Worm (Caenorhabditis elegans) whole organism, mixed stage, embryonic: ENCODE results near the gene F23H11.2.

Experiments
- M03D4.4 ChIP-seq: sonication (generic microtip); optimal IDR thresholded peaks from 2 replicates; lab custom pipeline; 2017; ENCODE audit warnings: mild to moderate bottlenecking, missing genetic modification characterization, missing compliant biosample characterization
- blmp-1 ChIP-seq: fragments of 150-350 bp; optimal IDR thresholded peaks from 2 replicates; lab custom pipeline; 2014; ENCODE audit warnings: missing biosample characterization, missing genetic modification characterization
- ceh-39 ChIP-seq: fragments of 150-350 bp; optimal IDR thresholded peaks from 2 replicates; lab custom pipeline; 2014; ENCODE audit warnings: missing biosample characterization, missing genetic modification characterization
- ceh-43 ChIP-seq: fragments of 200-800 bp; sonication (Bioruptor generic); optimal IDR thresholded peaks from 2 replicates; lab custom pipeline; 2018; ENCODE audit warnings: mild to moderate bottlenecking, missing genetic modification characterization, moderate library complexity, missing compliant biosample characterization
- ceh-83 ChIP-seq: fragments of 200-800 bp; sonication (Bioruptor generic); optimal IDR thresholded peaks from 2 replicates; lab custom pipeline; 2018; ENCODE audit warnings: mild to moderate bottlenecking, missing genetic modification characterization, missing compliant biosample characterization
- ces-1 ChIP-seq: fragments of 150-350 bp; optimal IDR thresholded peaks from 2 replicates; lab custom pipeline; 2014; ENCODE audit warnings: missing biosample characterization, missing genetic modification reagents, missing genetic modification characterization
- cnd-1 ChIP-seq: fragments of 200-800 bp; sonication (Bioruptor generic); optimal IDR thresholded peaks from 2 replicates; lab custom pipeline; 2018; ENCODE audit warnings: mild to moderate bottlenecking, missing genetic modification characterization, missing compliant biosample characterization
- elt-1 ChIP-seq: sonication (generic microtip); optimal IDR thresholded peaks from 2 replicates; lab custom pipeline; 2017; ENCODE audit warnings: missing genetic modification characterization, mild to moderate bottlenecking, missing compliant biosample characterization, antibody characterized with exemption, moderate library complexity, borderline replicate concordance; ENCODE audit not compliant: insufficient read depth
- elt-3 ChIP-seq: fragments of 150-350 bp; optimal IDR thresholded peaks from 2 replicates; lab custom pipeline; 2014; ENCODE audit warnings: missing biosample characterization, missing genetic modification characterization
- flh-1 ChIP-seq: fragments of 200-800 bp; sonication (Bioruptor generic); optimal IDR thresholded peaks from 2 replicates; lab custom pipeline; 2018; ENCODE audit warnings: mild to moderate bottlenecking, missing genetic modification characterization, moderate library complexity, missing compliant biosample characterization
- hlh-1 ChIP-seq: fragments of 150-350 bp; optimal IDR thresholded peaks from 2 replicates; lab custom pipeline; 2014; ENCODE audit warnings: missing biosample characterization, missing genetic modification reagents, missing genetic modification characterization
- lin-32 ChIP-seq: fragments of 200-800 bp; sonication (Bioruptor generic); optimal IDR thresholded peaks from 2 replicates; lab custom pipeline; 2018; ENCODE audit warnings: mild to moderate bottlenecking, missing genetic modification characterization, missing compliant biosample characterization
- lsy-2 ChIP-seq: fragments of 150-350 bp; optimal IDR thresholded peaks from 2 replicates; lab custom pipeline; 2014; ENCODE audit warnings: missing biosample characterization, missing genetic modification characterization
- mab-5 ChIP-seq: fragments of 150-350 bp; optimal IDR thresholded peaks from 2 replicates; lab custom pipeline; 2014; ENCODE audit warnings: missing biosample characterization, missing genetic modification characterization
- mep-1 ChIP-seq: fragments of 150-350 bp; optimal IDR thresholded peaks from 2 replicates; lab custom pipeline; 2017; ENCODE audit warnings: missing biosample characterization, missing genetic modification reagents, missing genetic modification characterization, inconsistent platforms
- mls-2 ChIP-seq: sonication (generic microtip); optimal IDR thresholded peaks from 2 replicates; lab custom pipeline; 2016; ENCODE audit warnings: mild to moderate bottlenecking, missing genetic modification characterization, moderate library complexity, missing compliant biosample characterization
- nhr-12 ChIP-seq: fragments of 150-350 bp; optimal IDR thresholded peaks from 2 replicates; lab custom pipeline; 2014; ENCODE audit warnings: missing biosample characterization, missing genetic modification characterization
- nhr-2 ChIP-seq: fragments of 150-350 bp; optimal IDR thresholded peaks from 2 replicates; lab custom pipeline; 2014; ENCODE audit warnings: missing biosample characterization, missing genetic modification characterization
- nhr-28 ChIP-seq: fragments of 150-350 bp; optimal IDR thresholded peaks from 2 replicates; lab custom pipeline; 2014; ENCODE audit warnings: missing biosample characterization, missing genetic modification characterization
- nhr-76 ChIP-seq: sonication (generic microtip); optimal IDR thresholded peaks from 2 replicates; lab custom pipeline; 2017; ENCODE audit warnings: missing biosample characterization, missing genetic modification characterization
- pha-4 ChIP-seq: fragments of 150-350 bp; optimal IDR thresholded peaks from 2 replicates; lab custom pipeline; 2018; ENCODE audit warnings: missing biosample characterization, missing genetic modification reagents, missing genetic modification characterization
- sptf-1 ChIP-seq: sonication (generic microtip); optimal IDR thresholded peaks from 2 replicates; lab custom pipeline; 2017; ENCODE audit warnings: mild to moderate bottlenecking, missing genetic modification characterization, moderate library complexity, missing compliant biosample characterization
- tbx-8 ChIP-seq: fragments of 200-800 bp; sonication (Bioruptor generic); optimal IDR thresholded peaks from 2 replicates; lab custom pipeline; 2018; ENCODE audit warnings: mild to moderate bottlenecking, missing genetic modification characterization, moderate library complexity, missing compliant biosample characterization
- unc-120 ChIP-seq: sonication (generic microtip); optimal IDR thresholded peaks from 2 replicates; lab custom pipeline; 2017; ENCODE audit warnings: missing genetic modification characterization, missing compliant biosample characterization; ENCODE audit not compliant: poor library complexity, severe bottlenecking
- unc-39 ChIP-seq: fragments of 150-350 bp; optimal IDR thresholded peaks from 2 replicates; lab custom pipeline; 2014; ENCODE audit warnings: missing biosample characterization, missing genetic modification characterization
- ztf-11 ChIP-seq: fragments of 150-350 bp; optimal IDR thresholded peaks from 2 replicates; lab custom pipeline; 2014; ENCODE audit warnings: missing biosample characterization, missing genetic modification characterization

The F23H11.2 gene

DNA sequence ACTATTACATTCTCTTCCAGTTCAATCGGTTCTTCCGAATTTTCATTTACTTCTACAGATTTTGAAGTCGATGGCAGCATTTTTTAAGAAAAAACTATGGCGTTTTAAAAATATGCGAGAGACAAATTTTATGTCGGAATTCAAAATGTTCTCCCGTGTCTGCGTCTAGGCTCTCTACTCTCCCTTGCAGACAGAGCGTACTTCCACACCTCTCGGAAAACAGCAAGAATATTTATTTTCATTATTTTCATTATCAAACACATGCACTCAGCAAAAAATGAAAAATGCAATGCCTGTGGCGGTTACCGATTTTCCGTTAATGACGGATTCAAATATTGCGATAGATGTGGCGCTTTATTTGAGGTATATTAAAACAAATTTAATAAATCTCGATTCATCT is at the start of gene F23H11.2, which contains the start of gene ztf-18:
TSS of gene F23H11.2 (plus strand) at position 223 of the 400 bp plus-strand sequence.
TSS of gene ztf-18 (minus strand) at position 188 of the 400 bp plus-strand sequence.
- TF ChIP-seq mep-1 (tag; lab: Kevin White, UChicago): no peak
- TF ChIP-seq ceh-39 (tag; lab: Kevin White, UChicago): no peak
- peak; percentile 18 for TF ChIP-seq hlh-1 (tag; lab: Kevin White, UChicago)

DNA sequence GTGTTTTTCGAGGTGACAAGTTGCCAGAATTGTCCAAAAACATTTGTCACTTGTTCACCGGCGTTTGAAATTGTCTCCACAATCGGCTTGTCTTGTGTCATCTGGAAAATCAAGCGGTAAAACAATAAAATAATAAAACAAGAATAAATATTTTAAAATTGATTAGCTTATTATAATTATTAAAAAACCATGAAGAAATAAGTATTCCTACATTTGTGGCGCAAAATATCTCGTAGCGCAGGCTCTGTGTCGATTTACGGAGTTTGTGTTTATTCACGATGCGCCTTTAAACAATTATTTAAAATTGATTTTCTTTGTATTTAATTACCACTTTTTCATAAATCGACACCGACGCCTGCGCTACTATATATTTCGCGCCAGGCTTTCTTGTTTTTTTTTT is 43.3 kb upstream of the F23H11.2 start, which contains the start of gene moma-1:
TSS of gene moma-1 (minus strand) at position 101 of the 400 bp plus-strand sequence.
- TF ChIP-seq hlh-1 (tag; lab: Kevin White, UChicago) (no peak), M03D4.4 (tag; lab: Kevin White, UChicago) (no peak), unc-120 (no peak), ces-1 (GFP tag; lab: Kevin White, UChicago) (no peak), ceh-39 (tag; lab: Kevin White, UChicago) (no peak), blmp-1 (tag; lab: Kevin White, UChicago) (no peak)

DNA sequence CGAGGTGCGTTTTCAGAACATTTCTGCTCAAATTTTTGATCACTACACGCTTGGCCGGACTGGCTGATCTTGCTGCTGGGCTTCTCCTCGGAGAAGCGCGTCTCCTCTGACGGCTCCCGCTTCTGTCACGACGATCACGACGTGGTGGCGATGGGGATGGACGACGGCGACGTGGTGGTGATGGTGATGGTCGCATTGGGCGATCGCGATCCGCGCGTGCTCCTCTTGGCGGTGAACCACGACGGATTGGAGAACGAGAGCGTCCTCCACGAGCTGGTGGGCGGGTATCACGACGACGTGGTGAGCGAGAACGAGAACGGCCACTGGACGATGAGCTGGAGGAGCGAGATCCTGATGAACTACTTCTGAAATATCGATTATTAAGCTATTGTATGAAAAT is 42.1 kb upstream of the F23H11.2 start:
- TF ChIP-seq nhr-12 (tag; lab: Kevin White, UChicago): no peak

DNA sequence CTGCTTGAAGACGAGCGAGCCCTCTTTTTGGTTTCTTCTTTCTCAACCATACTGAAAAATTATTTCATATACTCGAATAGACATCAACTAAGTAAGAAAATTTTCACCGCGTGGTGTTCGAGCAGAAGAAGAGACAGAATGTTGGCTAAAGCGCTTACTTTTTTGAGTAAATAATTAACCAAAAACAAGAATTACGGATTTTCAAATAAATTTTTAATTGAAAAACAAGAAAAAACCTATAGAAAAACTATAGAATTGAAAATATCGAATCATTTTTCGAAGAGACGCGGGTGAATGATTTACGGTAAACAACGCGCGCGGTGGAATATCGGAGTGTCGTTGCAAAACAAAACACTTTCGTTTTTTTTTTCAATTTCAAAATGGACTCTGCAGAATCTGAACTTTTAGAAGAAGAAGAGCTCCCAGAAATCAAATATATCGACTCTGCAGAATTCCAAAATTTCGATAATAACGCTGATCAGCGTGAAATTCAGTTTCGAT is 41.6 kb upstream of the F23H11.2 start, which contains the start of the genes rnp-5 and tag-51:
TSS of gene rnp-5 (minus strand) at position 51 of the 501 bp plus-strand sequence.
TSS of gene tag-51 (plus strand) at position 363 of the 501 bp plus-strand sequence.
- no peak for TF ChIP-seq nhr-76 (tag; lab: Kevin White, UChicago)
- peak; percentile 10 for TF ChIP-seq ceh-39 (tag; lab: Kevin White, UChicago)

DNA sequence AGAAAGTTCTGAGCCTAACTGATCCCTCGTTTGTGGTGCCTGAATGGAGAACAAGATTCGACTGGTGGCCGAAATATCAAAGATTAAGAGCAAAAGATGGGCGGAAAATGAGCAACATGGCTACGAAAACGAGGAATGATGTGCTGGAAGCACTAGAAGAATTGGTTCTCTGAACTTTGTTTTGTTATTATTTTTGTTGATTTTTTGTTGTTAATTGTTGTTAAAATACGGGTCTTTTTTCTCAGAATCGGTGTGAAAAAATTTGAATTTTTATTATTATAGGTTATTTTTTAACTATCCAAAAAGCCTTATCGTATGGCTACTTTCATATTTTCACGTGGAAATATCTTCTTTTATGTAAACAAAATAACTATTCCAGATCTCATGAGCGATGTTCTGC is 39.3 kb upstream of the F23H11.2 start, which contains the start of gene K02F3.12:
TSS of gene K02F3.12 (plus strand) at position 301 of the 400 bp plus-strand sequence.
- no peak for TF ChIP-seq mls-2
- no peak for TF ChIP-seq mab-5 (tag; lab: Kevin White, UChicago)
- no peak for TF ChIP-seq pha-4 (tag; lab: Kevin White, UChicago)
- no peak for TF ChIP-seq elt-3 (tag; lab: Kevin White, UChicago)
- no peak for TF ChIP-seq ztf-11
- no peak for TF ChIP-seq nhr-28 (tag; lab: Kevin White, UChicago)
- TF ChIP-seq unc-39 (tag; lab: Kevin White, UChicago): no peak
- TF ChIP-seq lin-32 (GFP tag; lab: Kevin White, UChicago): no peak
- TF ChIP-seq nhr-2 (tag; lab: Kevin White, UChicago): no peak
- TF ChIP-seq M03D4.4 (tag; lab: Kevin White, UChicago): no peak
- no peak for TF ChIP-seq sptf-1
- TF ChIP-seq ceh-43 (GFP tag; lab: Kevin White, UChicago): no peak
- TF ChIP-seq nhr-76 (tag; lab: Kevin White, UChicago): no peak
- no peak for TF ChIP-seq mep-1 (tag; lab: Kevin White, UChicago)

DNA sequence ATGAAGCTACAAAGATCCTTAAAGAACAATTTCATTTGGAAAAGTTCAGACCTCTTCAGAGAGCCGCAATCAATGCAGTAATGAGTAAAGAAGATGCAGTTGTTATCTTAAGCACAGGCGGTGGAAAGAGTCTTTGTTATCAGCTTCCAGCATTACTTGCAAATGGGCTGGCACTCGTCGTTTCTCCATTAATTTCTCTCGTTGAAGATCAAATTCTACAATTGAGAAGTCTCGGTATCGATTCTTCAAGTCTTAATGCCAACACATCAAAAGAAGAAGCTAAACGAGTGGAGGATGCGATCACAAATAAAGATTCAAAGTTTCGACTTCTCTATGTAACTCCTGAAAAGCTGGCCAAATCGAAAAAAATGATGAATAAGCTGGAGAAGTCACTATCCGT is 38.6 kb upstream of the F23H11.2 start:
- TF ChIP-seq elt-1 (tag; lab: Kevin White, UChicago) (no peak), lin-32 (GFP tag; lab: Kevin White, UChicago) (no peak), ces-1 (GFP tag; lab: Kevin White, UChicago) (no peak), ceh-39 (tag; lab: Kevin White, UChicago) (no peak), elt-3 (tag; lab: Kevin White, UChicago) (no peak), tbx-8 (no peak), ceh-83 (GFP tag; lab: Kevin White, UChicago) (no peak), nhr-28 (tag; lab: Kevin White, UChicago) (no peak), lsy-2 (tag; lab: Kevin White, UChicago) (no peak), nhr-12 (tag; lab: Kevin White, UChicago) (no peak), hlh-1 (tag; lab: Kevin White, UChicago) (no peak), cnd-1 (tag; lab: Kevin White, UChicago) (no peak), flh-1 (GFP tag; lab: Kevin White, UChicago) (no peak), ceh-43 (GFP tag; lab: Kevin White, UChicago) (no peak), blmp-1 (tag; lab: Kevin White, UChicago) (no peak), M03D4.4 (tag; lab: Kevin White, UChicago) (no peak)
